Worm (Caenorhabditis elegans) whole organism, L3 larva: Measurements from ENCODE around the gene tbx-7.

Experiments used
- R02D3.7 ChIP-seq: fragments of 150-350 bp; optimal IDR thresholded peaks from 2 replicates; lab custom pipeline; 2014; ENCODE audit warnings: missing biosample characterization, missing genetic modification characterization
- ama-1 ChIP-seq: fragments of 150-350 bp; optimal IDR thresholded peaks from 2 replicates; lab custom pipeline; 2018
- ceh-82 ChIP-seq: fragments of 150-350 bp; optimal IDR thresholded peaks from 2 replicates; lab custom pipeline; 2014; ENCODE audit warnings: missing biosample characterization, missing genetic modification characterization
- elt-3 ChIP-seq, 3 experiments: fragments of 150-350 bp in 1 of 3; sonication (generic microtip) in 2 of 3; optimal IDR thresholded peaks; 2 replicates in 2 of 3; 4 replicates in 1 of 3; lab custom pipeline; 2014 to 2017; ENCODE audit warnings: missing biosample characterization in 3 of 3, missing genetic modification characterization in 3 of 3
- hmg-11 ChIP-seq: sonication (generic microtip); optimal IDR thresholded peaks from 2 replicates; lab custom pipeline; 2016; ENCODE audit warnings: missing genetic modification characterization, missing compliant biosample characterization
- jun-1 ChIP-seq: fragments of 150-350 bp; optimal IDR thresholded peaks from 2 replicates; lab custom pipeline; 2014; ENCODE audit warnings: missing biosample characterization, missing genetic modification reagents, missing genetic modification characterization
- lin-15B ChIP-seq: fragments of 150-350 bp; optimal IDR thresholded peaks from 2 replicates; lab custom pipeline; 2014; ENCODE audit warnings: missing biosample characterization, missing genetic modification characterization
- lsy-12 ChIP-seq: sonication (generic microtip); optimal IDR thresholded peaks from 2 replicates; lab custom pipeline; 2016; ENCODE audit warnings: mild to moderate bottlenecking, missing genetic modification characterization, missing compliant biosample characterization
- nhr-11 ChIP-seq: fragments of 150-350 bp; optimal IDR thresholded peaks from 2 replicates; lab custom pipeline; 2014; ENCODE audit warnings: missing biosample characterization, missing genetic modification characterization
- nhr-237 ChIP-seq: fragments of 150-350 bp; optimal IDR thresholded peaks from 2 replicates; lab custom pipeline; 2014; ENCODE audit warnings: missing biosample characterization, missing genetic modification characterization
- nhr-25 ChIP-seq: sonication (generic microtip); optimal IDR thresholded peaks from 2 replicates; lab custom pipeline; 2017; ENCODE audit warnings: missing biosample characterization, missing genetic modification characterization
- pha-4 ChIP-seq: fragments of 150-350 bp; optimal IDR thresholded peaks from 2 replicates; lab custom pipeline; 2014; ENCODE audit warnings: missing biosample characterization, missing genetic modification reagents, missing genetic modification characterization
- unc-39 ChIP-seq: sonication (generic microtip); optimal IDR thresholded peaks from 4 replicates; lab custom pipeline; 2017; ENCODE audit warnings: missing biosample characterization, missing genetic modification characterization
- ztf-11 ChIP-seq: fragments of 150-350 bp; optimal IDR thresholded peaks from 2 replicates; lab custom pipeline; 2014; ENCODE audit warnings: missing biosample characterization, missing genetic modification characterization

DNA sequence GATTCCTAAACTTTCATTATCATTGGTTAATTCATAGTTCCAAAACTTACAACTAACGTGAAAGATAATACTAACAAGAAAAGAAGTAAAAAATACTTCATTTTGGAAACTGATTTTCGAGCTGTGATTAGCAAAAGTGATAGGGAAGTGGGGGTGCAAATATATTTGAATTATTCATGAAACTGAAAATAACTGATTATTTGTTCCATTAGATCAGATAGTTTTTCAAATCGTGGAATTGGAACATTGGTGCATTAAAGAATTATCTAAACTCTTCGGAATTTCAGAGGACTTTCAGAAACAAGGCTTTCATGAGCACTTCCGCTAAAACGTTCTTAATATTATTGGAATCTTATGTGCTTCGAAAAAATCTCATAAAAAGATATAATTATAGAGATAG, 27.4 kb upstream of the tbx-7 start, which contains the start of gene F40H6.5:
- TF ChIP-seq hmg-11 (tag; lab: Kevin White, UChicago) (no peak), ztf-11 (tag; lab: Kevin White, UChicago) (no peak), nhr-11 (tag; lab: Kevin White, UChicago) (no peak), jun-1 (no peak), nhr-237 (tag; lab: Kevin White, UChicago) (no peak), elt-3 (tag; optimal IDR thresholded peaks at IDR 0.05; lab: Kevin White, UChicago) (no peak), unc-39 (tag; lab: Kevin White, UChicago) (no peak), nhr-25 (no peak), pha-4 (no peak), lin-15B (tag; lab: Kevin White, UChicago) (no peak), ceh-82 (tag; lab: Kevin White, UChicago) (no peak), ama-1 (lab: Kevin White, UChicago) (no peak), lsy-12 (tag; lab: Kevin White, UChicago) (no peak), R02D3.7 (tag; lab: Kevin White, UChicago) (no peak)
